Worm (Caenorhabditis elegans): Measurements from ENCODE around the gene Y67A10A.7.

- TF ChIP-seq tbx-11 (GFP tag; IDR thresholded peaks at IDR 0.05) (no peak), hmg-4 (GFP tag; optimal IDR thresholded peaks at IDR 0.05) (no peak), ama-1 (optimal IDR thresholded peaks at IDR 0.05) (no peak)
Measured at ce11 chrIV:14350651-14351050, 23.3 kb upstream of the Y67A10A.7 start, which contains the start of gene oac-56.
